Worm (Caenorhabditis elegans) whole organism, L1 larva: ENCODE results near the gene cylc-1.

ENCODE experiments used
- egl-13 ChIP-seq: sonication (generic microtip); optimal IDR thresholded peaks from 2 replicates; lab custom pipeline; 2016; ENCODE audit warnings: missing genotype, missing genetic modification reagents, missing genetic modification characterization, missing compliant biosample characterization
- mab-9 ChIP-seq: fragments of 200-800 bp; sonication (Bioruptor generic); IDR thresholded peaks from 2 replicates; pipeline ENCODE4 v1.3.6; 2022; ENCODE audit warnings: missing genetic modification reagents, missing genetic modification characterization, missing compliant biosample characterization
- nhr-77 ChIP-seq: fragments of 150-350 bp; optimal IDR thresholded peaks from 2 replicates; lab custom pipeline; 2014; ENCODE audit warnings: missing biosample characterization, missing genetic modification characterization
- pag-3 ChIP-seq: sonication (generic microtip); optimal IDR thresholded peaks from 2 replicates; lab custom pipeline; 2017; ENCODE audit warnings: missing genetic modification characterization, mild to moderate bottlenecking, missing compliant biosample characterization, antibody characterized with exemption, borderline replicate concordance; ENCODE audit not compliant: insufficient read depth
- snpc-4 ChIP-seq: fragments of 150-350 bp; optimal IDR thresholded peaks from 2 replicates; lab custom pipeline; 2014; ENCODE audit warnings: missing biosample characterization, missing genetic modification characterization
- unc-62 ChIP-seq: fragments of 150-350 bp; optimal IDR thresholded peaks from 2 replicates; lab custom pipeline; 2014; ENCODE audit warnings: missing biosample characterization, missing genetic modification reagents, missing genetic modification characterization

ce11 chrIV:5268803-5269202 is 43.2 kb upstream of the cylc-1 start, which contains the start of gene F36H12.4:
- no peak for TF ChIP-seq snpc-4 (tag; lab: Kevin White, UChicago)
- TF ChIP-seq nhr-77, result no peak
- TF ChIP-seq pag-3 (tag; lab: Kevin White, UChicago), result no peak
- no peak for TF ChIP-seq unc-62 (GFP tag; lab: Kevin White, UChicago)
- no peak for TF ChIP-seq mab-9 (GFP tag; lab: Robert Waterston, UW)
- no peak for TF ChIP-seq egl-13 (tag; lab: Kevin White, UChicago)
